Worm (Caenorhabditis elegans) whole organism, mixed stage, embryonic: ENCODE results near the gene ubc-7.

Source experiments
- M03D4.4 ChIP-seq: sonication (generic microtip); optimal IDR thresholded peaks from 2 replicates; lab custom pipeline; 2017; ENCODE audit warnings: mild to moderate bottlenecking, missing genetic modification characterization, missing compliant biosample characterization
- ceh-83 ChIP-seq: fragments of 200-800 bp; sonication (Bioruptor generic); optimal IDR thresholded peaks from 2 replicates; lab custom pipeline; 2018; ENCODE audit warnings: mild to moderate bottlenecking, missing genetic modification characterization, missing compliant biosample characterization
- ces-1 ChIP-seq: fragments of 150-350 bp; optimal IDR thresholded peaks from 2 replicates; lab custom pipeline; 2014; ENCODE audit warnings: missing biosample characterization, missing genetic modification reagents, missing genetic modification characterization
- drap-1 ChIP-seq: fragments of 200-800 bp; sonication (Bioruptor generic); optimal IDR thresholded peaks from 3 replicates; lab custom pipeline; 2018; ENCODE audit warnings: mild to moderate bottlenecking, missing genetic modification characterization, missing compliant biosample characterization
- elt-3 ChIP-seq: fragments of 150-350 bp; optimal IDR thresholded peaks from 2 replicates; lab custom pipeline; 2014; ENCODE audit warnings: missing biosample characterization, missing genetic modification characterization
- lsy-2 ChIP-seq: fragments of 150-350 bp; optimal IDR thresholded peaks from 2 replicates; lab custom pipeline; 2014; ENCODE audit warnings: missing biosample characterization, missing genetic modification characterization
- mab-5 ChIP-seq: fragments of 150-350 bp; optimal IDR thresholded peaks from 2 replicates; lab custom pipeline; 2014; ENCODE audit warnings: missing biosample characterization, missing genetic modification characterization
- mep-1 ChIP-seq: fragments of 150-350 bp; optimal IDR thresholded peaks from 2 replicates; lab custom pipeline; 2017; ENCODE audit warnings: missing biosample characterization, missing genetic modification reagents, missing genetic modification characterization, inconsistent platforms
- mls-2 ChIP-seq: sonication (generic microtip); optimal IDR thresholded peaks from 2 replicates; lab custom pipeline; 2016; ENCODE audit warnings: mild to moderate bottlenecking, missing genetic modification characterization, moderate library complexity, missing compliant biosample characterization
- nhr-28 ChIP-seq: fragments of 150-350 bp; optimal IDR thresholded peaks from 2 replicates; lab custom pipeline; 2014; ENCODE audit warnings: missing biosample characterization, missing genetic modification characterization
- pha-4 ChIP-seq: fragments of 150-350 bp; optimal IDR thresholded peaks from 2 replicates; lab custom pipeline; 2018; ENCODE audit warnings: missing biosample characterization, missing genetic modification reagents, missing genetic modification characterization
- unc-120 ChIP-seq: sonication (generic microtip); optimal IDR thresholded peaks from 2 replicates; lab custom pipeline; 2017; ENCODE audit warnings: missing genetic modification characterization, missing compliant biosample characterization; ENCODE audit not compliant: poor library complexity, severe bottlenecking
- unc-39 ChIP-seq: fragments of 150-350 bp; optimal IDR thresholded peaks from 2 replicates; lab custom pipeline; 2014; ENCODE audit warnings: missing biosample characterization, missing genetic modification characterization
- unc-62 ChIP-seq: fragments of 150-350 bp; optimal IDR thresholded peaks from 2 replicates; lab custom pipeline; 2014; ENCODE audit warnings: missing biosample characterization, missing genetic modification reagents, missing genetic modification characterization

ce11 chrIII:9658569-9658968 is 27.6 kb upstream of the ubc-7 start:
- TF ChIP-seq unc-62 (GFP tag; lab: Kevin White, UChicago) (no peak), elt-3 (tag; lab: Kevin White, UChicago) (no peak), M03D4.4 (no peak), nhr-28 (tag; lab: Kevin White, UChicago) (no peak), mab-5 (no peak), lsy-2 (no peak), drap-1 (GFP tag; lab: Kevin White, UChicago) (no peak), ceh-83 (GFP tag; lab: Kevin White, UChicago) (no peak), unc-39 (tag; lab: Kevin White, UChicago) (no peak), mep-1 (tag; lab: Kevin White, UChicago) (no peak), mls-2 (no peak), pha-4 (no peak), unc-120 (tag; lab: Kevin White, UChicago) (no peak), ces-1 (no peak)
